Fruit fly (Drosophila melanogaster): ENCODE measurements around the gene CG13875.

The CG13875 gene

DNA sequence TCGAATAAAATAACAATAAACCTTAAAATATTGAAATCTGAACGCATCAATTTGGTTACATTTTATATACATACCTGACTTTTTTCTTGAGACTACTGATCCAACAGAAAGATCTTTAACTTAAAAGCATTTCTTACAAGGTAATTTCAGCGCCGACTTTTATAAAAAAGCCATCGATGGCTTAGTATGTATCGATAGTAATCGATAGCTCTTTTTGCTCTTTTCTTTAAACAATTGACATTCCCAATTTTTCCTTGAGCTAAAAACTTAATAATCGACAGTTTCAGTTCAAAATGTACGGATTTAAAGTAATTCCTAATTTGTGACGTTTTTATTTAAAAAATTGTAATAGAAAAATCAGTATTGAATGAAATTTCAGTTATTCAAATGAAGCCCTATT lies 5.2 kb upstream of the CG13875 start (continued):
- peak; percentile 86 for TF ChIP-seq knrl (GFP tag; IDR thresholded peaks at IDR 0.05; ENCODE audit: partially characterized antibody)
- TF ChIP-seq CG9876 (GFP tag; optimal IDR thresholded peaks at IDR 0.05): no peak
- TF ChIP-seq CG12769 (tag; optimal IDR thresholded peaks at IDR 0.05): no peak
- TF ChIP-seq CG8359 (GFP tag; optimal IDR thresholded peaks at IDR 0.05; ENCODE audit: borderline replicate concordance): no peak
- no peak for TF ChIP-seq Atf-2 (GFP tag; optimal IDR thresholded peaks at IDR 0.05)
- no peak for TF ChIP-seq Awh (GFP tag; IDR thresholded peaks at IDR 0.05)
- no peak for TF ChIP-seq CG33213 (GFP tag; optimal IDR thresholded peaks at IDR 0.05)
- TF ChIP-seq CG7987 (GFP tag; optimal IDR thresholded peaks at IDR 0.05): no peak
- no peak for TF ChIP-seq lola (GFP tag; optimal IDR thresholded peaks at IDR 0.05)
- no peak for TF ChIP-seq CG17385 (GFP tag; optimal IDR thresholded peaks at IDR 0.05)
- peak; percentile 65 for TF ChIP-seq Med (GFP tag)
- peak; percentile 85 for TF ChIP-seq nerfin-2 (GFP tag; IDR thresholded peaks at IDR 0.05; ENCODE audit: partially characterized antibody)
- TF ChIP-seq CG6813 (GFP tag; optimal IDR thresholded peaks at IDR 0.05): no peak
- peak; percentile 1 for TF ChIP-seq CG10147 (GFP tag; optimal IDR thresholded peaks at IDR 0.05)
- TF ChIP-seq pzg (GFP tag; optimal IDR thresholded peaks at IDR 0.05): peak; percentile 60
- no peak for TF ChIP-seq fru (optimal IDR thresholded peaks at IDR 0.05)
- no peak for TF ChIP-seq CG7928 (GFP tag; optimal IDR thresholded peaks at IDR 0.05)
- no peak for TF ChIP-seq tio (GFP tag; optimal IDR thresholded peaks at IDR 0.05)
- TF ChIP-seq NC2α (GFP tag; optimal IDR thresholded peaks at IDR 0.05): no peak
- TF ChIP-seq bab2 (GFP tag; optimal IDR thresholded peaks at IDR 0.05): no peak
- no peak for TF ChIP-seq unpg (GFP tag; optimal IDR thresholded peaks at IDR 0.05)
- no peak for TF ChIP-seq peb (GFP tag; IDR thresholded peaks at IDR 0.05)
- no peak for TF ChIP-seq bcd (GFP tag; optimal IDR thresholded peaks at IDR 0.05)
- TF ChIP-seq zen2 (GFP tag; IDR thresholded peaks at IDR 0.05; ENCODE audit: partially characterized antibody): peak; percentile 83; the same call in 2 of the 3 replicates
- no peak for TF ChIP-seq cwo (GFP tag; optimal IDR thresholded peaks at IDR 0.05)
- no peak for TF ChIP-seq Rfx (GFP tag; IDR thresholded peaks at IDR 0.05)
- TF ChIP-seq Blimp-1 (GFP tag; optimal IDR thresholded peaks at IDR 0.05): no peak
- no peak for TF ChIP-seq CG14965 (GFP tag; optimal IDR thresholded peaks at IDR 0.05; ENCODE audit: borderline replicate concordance)
- no peak for TF ChIP-seq Dfd (GFP tag; optimal IDR thresholded peaks at IDR 0.05)
- no peak for TF ChIP-seq fd102C (GFP tag; optimal IDR thresholded peaks at IDR 0.05)
- no peak for TF ChIP-seq CG7271 (tag; optimal IDR thresholded peaks at IDR 0.05)
- TF ChIP-seq Bteb2 (GFP tag; optimal IDR thresholded peaks at IDR 0.05): no peak
- no peak for TF ChIP-seq her (GFP tag; optimal IDR thresholded peaks at IDR 0.05)
- peak; percentile 80 for TF ChIP-seq CG16813 (GFP tag; IDR thresholded peaks at IDR 0.05; ENCODE audit: partially characterized antibody)
- no peak for TF ChIP-seq CG14441 (GFP tag; IDR thresholded peaks at IDR 0.05)
- TF ChIP-seq CG1602 (GFP tag; optimal IDR thresholded peaks at IDR 0.05): no peak
- TF ChIP-seq pita (GFP tag; optimal IDR thresholded peaks at IDR 0.05): no peak
- TF ChIP-seq Ets97D (GFP tag; optimal IDR thresholded peaks at IDR 0.05): peak; percentile 49
- peak; percentile 96 for TF ChIP-seq CG13287 (GFP tag; IDR thresholded peaks at IDR 0.05; ENCODE audit: partially characterized antibody)
- TF ChIP-seq CG11560 (tag; IDR thresholded peaks at IDR 0.05): no peak
- no peak for TF ChIP-seq CG11085 (GFP tag; IDR thresholded peaks at IDR 0.05)
- TF ChIP-seq Pdp1 (GFP tag; optimal IDR thresholded peaks at IDR 0.05): no peak
- no peak for TF ChIP-seq Atf6 (GFP tag; IDR thresholded peaks at IDR 0.05)
- TF ChIP-seq Gug (GFP tag; IDR thresholded peaks at IDR 0.05): no peak
- no peak for TF ChIP-seq Nf-YB (GFP tag; optimal IDR thresholded peaks at IDR 0.05)
- no peak for TF ChIP-seq E2f1 (GFP tag; IDR thresholded peaks at IDR 0.05)
- no peak for TF ChIP-seq CG32532 (GFP tag; IDR thresholded peaks at IDR 0.05)
- TF ChIP-seq CG43689 (GFP tag; IDR thresholded peaks at IDR 0.05): no peak
- no peak for TF ChIP-seq yki (optimal IDR thresholded peaks at IDR 0.05)
- no peak for TF ChIP-seq jumu (GFP tag; optimal IDR thresholded peaks at IDR 0.05)
- no peak for TF ChIP-seq CG13424 (tag; optimal IDR thresholded peaks at IDR 0.05)

Measured in whole organism, embryonic.